Worm (Caenorhabditis elegans): Measurements from ENCODE around the gene sre-20.

Gene sre-20

DNA sequence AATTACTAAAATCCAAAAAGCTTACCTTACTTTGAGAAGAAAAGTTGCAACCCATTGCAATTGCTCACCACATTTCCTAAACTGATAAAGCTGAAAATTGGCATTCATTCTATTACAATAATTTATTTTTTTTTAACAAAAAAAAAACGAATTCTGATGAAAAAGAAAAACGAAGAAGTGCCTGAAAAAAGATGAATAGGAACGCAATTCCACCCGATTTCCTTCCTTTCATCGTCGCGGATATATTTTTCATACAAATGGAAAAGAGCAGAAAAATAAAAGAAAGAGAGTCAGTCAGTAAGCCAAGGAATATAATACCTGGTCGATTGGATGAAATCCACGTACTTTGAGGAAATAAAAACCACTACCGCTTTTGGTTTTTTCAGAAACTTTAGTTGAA is 29.9 kb downstream of the sre-20 start, which contains the start of gene gpa-13:
Gene gpa-13 (minus strand): TSS at position 101 of the 400 bp plus-strand sequence.
- TF ChIP-seq hmg-4 (GFP tag; optimal IDR thresholded peaks at IDR 0.05) (no peak), flt-1 (GFP tag; IDR thresholded peaks at IDR 0.05) (no peak), tbx-37 (GFP tag; conservative IDR thresholded peaks at IDR 0.05) (no peak), scrt-1 (GFP tag; IDR thresholded peaks at IDR 0.05) (no peak), sea-1 (GFP tag; conservative IDR thresholded peaks at IDR 0.05) (no peak), ets-7 (tag; optimal IDR thresholded peaks at IDR 0.05) (no peak), B0310.2 (tag; optimal IDR thresholded peaks at IDR 0.05) (no peak), F13C5.2 (tag; optimal IDR thresholded peaks at IDR 0.05) (no peak)

- no peak for TF ChIP-seq hmg-4 (GFP tag; optimal IDR thresholded peaks at IDR 0.05)
- TF ChIP-seq hmbx-1 (tag; optimal IDR thresholded peaks at IDR 0.05): no peak
- TF ChIP-seq flt-1 (GFP tag; IDR thresholded peaks at IDR 0.05): no peak
- no peak for TF ChIP-seq scrt-1 (GFP tag; IDR thresholded peaks at IDR 0.05)
- no peak for TF ChIP-seq tbx-37 (GFP tag; conservative IDR thresholded peaks at IDR 0.05)
- TF ChIP-seq F13C5.2 (tag; optimal IDR thresholded peaks at IDR 0.05): no peak
- no peak for TF ChIP-seq aly-1 (tag; optimal IDR thresholded peaks at IDR 0.05)
- TF ChIP-seq ets-7 (tag; optimal IDR thresholded peaks at IDR 0.05): no peak
- no peak for TF ChIP-seq ceh-13 (GFP tag; optimal IDR thresholded peaks at IDR 0.05)
- TF ChIP-seq hnd-1 (tag; optimal IDR thresholded peaks at IDR 0.05): no peak
- TF ChIP-seq tra-4 (tag; optimal IDR thresholded peaks at IDR 0.05): no peak
- TF ChIP-seq sea-1 (GFP tag; conservative IDR thresholded peaks at IDR 0.05): no peak
These were observed 32.4 kb downstream of the sre-20 start, which contains the start of gene C15C8.8 for ce11 chrV:12752407-12752806. Gene C15C8.8 (minus strand): TSS chrV:12752507.

ce11 chrV:12751495-12752050 is 33.2 kb downstream of the sre-20 start, which contains the start of gene C15C8.6:
Gene C15C8.6 (minus strand): TSS chrV:12751545.
- TF ChIP-seq ceh-13 (GFP tag; optimal IDR thresholded peaks at IDR 0.05) (no peak), F13C5.2 (tag; optimal IDR thresholded peaks at IDR 0.05) (no peak), tra-4 (tag; optimal IDR thresholded peaks at IDR 0.05) (no peak), sea-1 (GFP tag; conservative IDR thresholded peaks at IDR 0.05) (no peak), hnd-1 (tag; optimal IDR thresholded peaks at IDR 0.05) (no peak), B0310.2 (tag; optimal IDR thresholded peaks at IDR 0.05) (no peak), scrt-1 (GFP tag; IDR thresholded peaks at IDR 0.05) (no peak), ceh-36 (tag; optimal IDR thresholded peaks at IDR 0.05) (no peak), tbx-37 (GFP tag; conservative IDR thresholded peaks at IDR 0.05) (no peak), ets-7 (tag; optimal IDR thresholded peaks at IDR 0.05) (no peak), flt-1 (GFP tag; IDR thresholded peaks at IDR 0.05) (no peak), pes-1 (GFP tag; IDR thresholded peaks at IDR 0.05) (no peak), hmbx-1 (tag; optimal IDR thresholded peaks at IDR 0.05) (no peak), aly-1 (tag; optimal IDR thresholded peaks at IDR 0.05) (no peak), tbx-11 (GFP tag; IDR thresholded peaks at IDR 0.05) (no peak), ama-1 (optimal IDR thresholded peaks at IDR 0.05) (no peak), hmg-4 (GFP tag; optimal IDR thresholded peaks at IDR 0.05) (no peak)

DNA sequence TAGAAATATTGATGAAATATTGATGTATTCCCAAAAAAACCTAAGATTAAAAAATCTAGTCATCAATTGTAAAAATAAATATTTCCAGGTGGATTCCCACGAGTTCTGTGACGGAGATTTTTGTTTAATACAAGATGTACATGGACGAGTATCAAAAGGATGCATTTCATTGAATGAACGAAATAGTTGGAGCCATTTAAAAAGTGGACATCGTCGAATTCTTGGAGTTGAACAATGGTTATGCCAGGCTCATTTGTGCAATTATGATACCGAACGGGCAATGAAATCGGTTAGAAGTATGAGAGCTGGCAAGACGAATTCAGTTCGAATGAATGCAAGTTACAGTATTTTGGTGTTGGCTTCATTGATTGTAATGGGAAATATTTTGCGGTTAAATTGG is 35.2 kb downstream of the sre-20 start:
- TF ChIP-seq B0310.2 (tag; optimal IDR thresholded peaks at IDR 0.05): no peak
- TF ChIP-seq ets-7 (tag; optimal IDR thresholded peaks at IDR 0.05): no peak
- no peak for TF ChIP-seq tbx-11 (GFP tag; IDR thresholded peaks at IDR 0.05)
- no peak for TF ChIP-seq sea-1 (GFP tag; conservative IDR thresholded peaks at IDR 0.05)
- no peak for TF ChIP-seq pes-1 (GFP tag; IDR thresholded peaks at IDR 0.05)
- no peak for TF ChIP-seq tra-4 (tag; optimal IDR thresholded peaks at IDR 0.05)
- TF ChIP-seq ceh-36 (tag; optimal IDR thresholded peaks at IDR 0.05): no peak
- TF ChIP-seq hmbx-1 (tag; optimal IDR thresholded peaks at IDR 0.05): no peak
- no peak for TF ChIP-seq ceh-13 (GFP tag; optimal IDR thresholded peaks at IDR 0.05)
- TF ChIP-seq hmg-4 (GFP tag; optimal IDR thresholded peaks at IDR 0.05): no peak

DNA sequence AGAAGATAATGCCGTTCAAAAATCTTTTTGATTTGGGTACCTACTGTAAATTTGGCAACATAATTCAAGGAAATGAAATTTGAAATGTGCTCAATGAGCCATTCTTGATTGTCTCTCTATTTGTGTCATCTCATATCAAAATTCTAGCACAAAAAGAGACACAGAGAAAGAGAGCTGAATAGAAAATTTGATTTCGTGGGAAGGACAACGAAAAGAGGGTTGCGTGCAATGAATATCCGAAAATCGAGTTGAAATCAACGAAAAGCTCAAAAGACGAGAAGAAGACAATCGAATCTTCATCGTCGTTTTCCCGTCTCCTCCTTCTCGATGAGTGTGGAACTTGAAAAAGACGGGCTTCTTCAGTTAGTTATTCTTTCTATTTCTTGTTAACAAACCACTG is 36.9 kb downstream of the sre-20 start, which contains the start of gene C15C8.5:
Gene C15C8.5 (plus strand): TSS at position 152 of the 400 bp plus-strand sequence.
- TF ChIP-seq sea-1 (GFP tag; conservative IDR thresholded peaks at IDR 0.05) (no peak), flt-1 (GFP tag; IDR thresholded peaks at IDR 0.05) (no peak), B0310.2 (tag; optimal IDR thresholded peaks at IDR 0.05) (no peak), tbx-37 (GFP tag; conservative IDR thresholded peaks at IDR 0.05) (no peak), hnd-1 (tag; optimal IDR thresholded peaks at IDR 0.05) (no peak)

DNA sequence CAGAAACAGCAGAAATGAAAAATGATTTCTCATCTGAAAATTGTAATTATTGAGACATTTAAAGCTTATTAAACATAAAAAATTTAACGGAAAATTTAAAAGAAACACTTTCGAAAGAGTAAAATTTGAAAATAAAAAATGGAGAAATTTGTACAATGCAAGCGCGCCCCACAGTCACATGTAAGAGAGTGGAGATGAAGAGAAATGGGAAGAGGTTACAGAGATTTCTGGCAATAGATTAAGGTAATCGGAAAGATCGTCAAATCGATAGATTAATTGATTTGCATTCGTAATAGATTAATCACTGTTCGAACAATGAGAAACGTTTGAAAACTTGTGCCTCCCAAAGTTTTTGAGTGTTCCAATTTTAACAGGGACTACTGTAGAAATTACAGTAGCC is 37.3 kb downstream of the sre-20 start, which contains the start of gene C15C8.4:
Gene C15C8.4 (minus strand): TSS at position 33 of the 400 bp plus-strand sequence.
- TF ChIP-seq hmbx-1 (tag; optimal IDR thresholded peaks at IDR 0.05) (no peak), ceh-36 (tag; optimal IDR thresholded peaks at IDR 0.05) (no peak), scrt-1 (GFP tag; IDR thresholded peaks at IDR 0.05) (no peak), tbx-37 (GFP tag; conservative IDR thresholded peaks at IDR 0.05) (no peak), F13C5.2 (tag; optimal IDR thresholded peaks at IDR 0.05) (no peak), pes-1 (GFP tag; IDR thresholded peaks at IDR 0.05) (no peak), tbx-11 (GFP tag; IDR thresholded peaks at IDR 0.05) (no peak), hmg-4 (GFP tag; optimal IDR thresholded peaks at IDR 0.05) (no peak), ets-7 (tag; optimal IDR thresholded peaks at IDR 0.05) (no peak)

DNA sequence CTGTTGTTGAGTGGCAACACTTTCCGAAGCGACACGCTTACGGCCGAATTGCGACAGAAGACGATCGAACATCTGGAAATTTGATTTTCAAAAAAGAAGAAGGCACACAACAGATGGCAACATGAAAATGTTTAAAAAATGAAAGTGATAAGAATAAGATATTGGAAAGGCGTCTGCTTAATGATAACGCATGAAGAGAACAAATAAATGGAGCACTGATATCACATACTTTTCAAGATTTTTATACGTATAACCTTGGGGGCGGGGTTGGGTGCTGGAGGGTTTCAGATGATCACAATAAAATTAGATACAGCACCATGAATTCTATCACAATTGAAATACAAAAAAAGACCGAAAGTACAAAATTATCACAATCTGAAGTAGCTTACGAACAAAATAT is 39.8 kb downstream of the sre-20 start, which contains the start of gene C15C8.7:
Gene C15C8.7 (minus strand): TSS at position 72 of the 400 bp plus-strand sequence.
- TF ChIP-seq ama-1 (optimal IDR thresholded peaks at IDR 0.05) (no peak), ets-7 (tag; optimal IDR thresholded peaks at IDR 0.05) (no peak), hnd-1 (tag; optimal IDR thresholded peaks at IDR 0.05) (no peak), ceh-13 (GFP tag; optimal IDR thresholded peaks at IDR 0.05) (no peak), hmg-4 (GFP tag; optimal IDR thresholded peaks at IDR 0.05) (no peak), sea-1 (GFP tag; conservative IDR thresholded peaks at IDR 0.05) (no peak)
